Fruit fly (Drosophila melanogaster) whole organism: ENCODE measurements around the gene Ir94h.

ENCODE experiments used
- CG8478 ChIP-seq: fragments of >200 bp; optimal IDR thresholded peaks from 2 replicates; lab custom pipeline; 2018; ENCODE audit warnings: inconsistent platforms
- Dll ChIP-seq: fragments of >200 bp; optimal IDR thresholded peaks from 2 replicates; lab custom pipeline; 2017
- pan ChIP-seq: fragments of >200 bp; optimal IDR thresholded peaks from 2 replicates; lab custom pipeline; 2017

DNA sequence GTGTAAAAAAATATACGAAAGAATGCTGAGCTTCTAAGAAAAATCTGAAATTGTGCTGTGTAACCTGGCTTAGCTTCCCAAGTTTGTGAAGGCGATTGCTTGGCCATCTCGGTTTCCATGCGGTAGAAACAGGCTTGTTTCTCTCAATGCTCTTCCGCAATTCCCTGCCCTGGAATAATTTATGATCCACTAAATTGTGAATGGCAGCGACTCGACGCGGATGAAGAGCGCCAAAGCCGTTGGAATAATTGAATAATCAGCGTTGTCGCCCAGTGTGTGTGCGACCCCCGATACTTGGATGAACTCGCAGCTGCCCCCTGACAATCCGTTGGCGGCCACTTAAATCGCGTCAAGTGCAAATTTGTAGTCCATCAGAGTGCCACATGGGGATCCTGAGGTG, 34.2 kb downstream of the Ir94h start, which contains the start of gene CG10177:
- TF ChIP-seq pan (lab: Kevin White, UChicago) (no peak), Dll (lab: Kevin White, UChicago) (no peak), CG8478 (lab: Kevin White, UChicago) (no peak)
